Fruit fly (Drosophila melanogaster) whole organism, embryonic: ENCODE measurements around the gene Ras85D.
A peak's percentile ranks its signal among the peaks of the same experiment; 100 is the strongest.

ENCODE experiments used
- ATbp ChIP-seq: fragments of 200-800 bp; sonication (Bioruptor generic); optimal IDR thresholded peaks from 2 replicates; lab custom pipeline; 2017; ENCODE audit warnings: missing biosample characterization, mild to moderate bottlenecking, missing genetic modification characterization, missing genetic modification reagents
- Atf6 ChIP-seq: fragments of 200-800 bp; sonication (Bioruptor generic); IDR thresholded peaks from 2 replicates; pipeline ENCODE4 v1.3.6; 2022; ENCODE audit warnings: missing biosample characterization, missing genetic modification characterization
- B-H2 ChIP-seq: fragments of 200-800 bp; sonication (Bioruptor generic); optimal IDR thresholded peaks from 2 replicates; lab custom pipeline; 2018; ENCODE audit warnings: missing biosample characterization, mild to moderate bottlenecking, missing genetic modification characterization
- Bteb2 ChIP-seq: fragments of 200-800 bp; sonication (Bioruptor generic); optimal IDR thresholded peaks from 2 replicates; lab custom pipeline; 2016; ENCODE audit warnings: missing biosample characterization, missing genetic modification characterization
- CG12155 ChIP-seq: fragments of 200-800 bp; sonication (Bioruptor generic); optimal IDR thresholded peaks from 3 replicates; lab custom pipeline; 2016; ENCODE audit warnings: missing biosample characterization, missing genetic modification characterization
- CG12391 ChIP-seq: fragments of 200-800 bp; sonication (Bioruptor generic); optimal IDR thresholded peaks from 3 replicates; lab custom pipeline; 2018; ENCODE audit warnings: missing biosample characterization, mild to moderate bottlenecking, missing genetic modification characterization, moderate library complexity
- CG12659 ChIP-seq: fragments of 200-800 bp; sonication (Bioruptor generic); optimal IDR thresholded peaks from 3 replicates; lab custom pipeline; 2017; ENCODE audit warnings: mild to moderate bottlenecking, missing biosample characterization, missing genetic modification reagents, missing genetic modification characterization
- CG13624 ChIP-seq: fragments of 200-800 bp; sonication (Bioruptor generic); optimal IDR thresholded peaks from 2 replicates; lab custom pipeline; 2016; ENCODE audit warnings: missing biosample characterization, missing genetic modification characterization
- CG15479 ChIP-seq: fragments of 200-800 bp; sonication (Bioruptor generic); optimal IDR thresholded peaks from 3 replicates; lab custom pipeline; 2019; ENCODE audit warnings: missing biosample characterization, mild to moderate bottlenecking, missing genetic modification characterization, moderate library complexity
- CG15514 ChIP-seq: fragments of 200-800 bp; sonication (Bioruptor generic); optimal IDR thresholded peaks from 3 replicates; lab custom pipeline; 2017; ENCODE audit warnings: missing biosample characterization, missing genetic modification characterization, mild to moderate bottlenecking, moderate library complexity, missing genetic modification reagents
- CG1603 ChIP-seq: fragments of 200-800 bp; sonication (Bioruptor generic); optimal IDR thresholded peaks from 2 replicates; lab custom pipeline; 2019; ENCODE audit warnings: missing biosample characterization, mild to moderate bottlenecking, missing genetic modification characterization, moderate library complexity
- CG16813 ChIP-seq: fragments of 200-800 bp; sonication (Bioruptor generic); IDR thresholded peaks from 3 replicates; pipeline ENCODE4 v1.3.6; 2022; ENCODE audit warnings: missing biosample characterization, missing genetic modification characterization; ENCODE audit not compliant: partially characterized antibody
- CG17612 ChIP-seq: fragments of 200-800 bp; sonication (Bioruptor generic); IDR thresholded peaks from 2 replicates; pipeline ENCODE4 v1.3.6; 2022; ENCODE audit warnings: missing biosample characterization, missing genetic modification characterization
- CG18011 ChIP-seq: fragments of 200-800 bp; sonication (Bioruptor generic); optimal IDR thresholded peaks from 2 replicates; lab custom pipeline; 2017; ENCODE audit warnings: missing biosample characterization, missing genetic modification characterization, mild to moderate bottlenecking, moderate library complexity, missing genotype
- CG18599 ChIP-seq: fragments of 200-800 bp; sonication (Bioruptor generic); optimal IDR thresholded peaks from 3 replicates; lab custom pipeline; 2017; ENCODE audit warnings: missing biosample characterization, missing genetic modification characterization, mild to moderate bottlenecking, moderate library complexity, missing genetic modification reagents
- CG31388 ChIP-seq: fragments of 200-800 bp; sonication (Bioruptor generic); optimal IDR thresholded peaks from 2 replicates; lab custom pipeline; 2016; ENCODE audit warnings: missing biosample characterization, missing genetic modification characterization
- CG4617 ChIP-seq: fragments of 200-800 bp; sonication (Bioruptor generic); optimal IDR thresholded peaks from 3 replicates; lab custom pipeline; 2016; ENCODE audit warnings: missing biosample characterization, missing genetic modification characterization, borderline replicate concordance
- CG7372 ChIP-seq: fragments of 200-800 bp; sonication (Bioruptor generic); IDR thresholded peaks from 2 replicates; pipeline ENCODE4 v1.3.6; 2022; ENCODE audit warnings: missing biosample characterization, missing genetic modification characterization
- CG7786 ChIP-seq: fragments of 200-800 bp; sonication (Bioruptor generic); optimal IDR thresholded peaks from 2 replicates; lab custom pipeline; 2016; ENCODE audit warnings: missing biosample characterization, missing genetic modification characterization
- CG7987 ChIP-seq: fragments of 200-800 bp; sonication (Bioruptor generic); optimal IDR thresholded peaks from 2 replicates; lab custom pipeline; 2018; ENCODE audit warnings: missing biosample characterization, mild to moderate bottlenecking, missing genetic modification characterization, moderate library complexity
- CG8924 ChIP-seq: fragments of 200-800 bp; optimal IDR thresholded peaks from 3 replicates; lab custom pipeline; 2019; ENCODE audit warnings: missing biosample characterization, mild to moderate bottlenecking, missing genetic modification characterization, moderate library complexity
- CoRest ChIP-seq: fragments of 200-800 bp; sonication (Bioruptor generic); optimal IDR thresholded peaks from 3 replicates; lab custom pipeline; 2018; ENCODE audit warnings: missing biosample characterization, mild to moderate bottlenecking, missing genetic modification characterization, moderate library complexity
- Dp ChIP-seq: fragments of 200-800 bp; sonication (Bioruptor generic); optimal IDR thresholded peaks from 2 replicates; lab custom pipeline; 2018; ENCODE audit warnings: missing biosample characterization, mild to moderate bottlenecking, missing genetic modification characterization, moderate library complexity
- HLH54F ChIP-seq: fragments of 200-800 bp; sonication (Bioruptor generic); optimal IDR thresholded peaks from 3 replicates; lab custom pipeline; 2016; ENCODE audit warnings: missing biosample characterization, missing genetic modification characterization
- MESR4 ChIP-seq: fragments of 200-800 bp; sonication (Bioruptor generic); optimal IDR thresholded peaks from 2 replicates; lab custom pipeline; 2018; ENCODE audit warnings: missing biosample characterization, mild to moderate bottlenecking, missing genetic modification characterization, moderate library complexity
- Med ChIP-seq: fragments of 200-800 bp; sonication (Bioruptor generic); peaks from one replicate; lab custom pipeline; 2016; ENCODE audit warnings: missing biosample characterization, missing genetic modification characterization, mild to moderate bottlenecking, inconsistent platforms, moderate library complexity
- Pdp1 ChIP-seq, 2 experiments: fragments of 200-800 bp; sonication (Bioruptor generic); optimal IDR thresholded peaks; 3 replicates each; lab custom pipeline; 2016; ENCODE audit warnings: missing biosample characterization in 2 of 2, missing genetic modification characterization in 2 of 2, mild to moderate bottlenecking in 1 of 2, moderate library complexity in 1 of 2
- Sin3A ChIP-seq: fragments of >200 bp; optimal IDR thresholded peaks from 2 replicates; lab custom pipeline; 2018
- Sry-δ ChIP-seq: fragments of 200-800 bp; sonication (Bioruptor generic); optimal IDR thresholded peaks from 2 replicates; lab custom pipeline; 2016; ENCODE audit warnings: missing biosample characterization, missing genetic modification characterization
- Ssrp ChIP-seq: fragments of 200-800 bp; sonication (Bioruptor generic); optimal IDR thresholded peaks from 2 replicates; lab custom pipeline; 2018; ENCODE audit warnings: missing biosample characterization, mild to moderate bottlenecking, missing genetic modification characterization, moderate library complexity
- Tbp ChIP-seq: fragments of >200 bp; optimal IDR thresholded peaks from 2 replicates; lab custom pipeline; 2018; ENCODE audit warnings: missing biosample characterization, missing genetic modification characterization
- Xbp1 ChIP-seq: fragments of 200-800 bp; sonication (Bioruptor generic); optimal IDR thresholded peaks from 3 replicates; lab custom pipeline; 2016; ENCODE audit warnings: missing biosample characterization, mild to moderate bottlenecking, missing genetic modification characterization
- ase ChIP-seq: fragments of 200-800 bp; sonication (Bioruptor generic); IDR thresholded peaks from 3 replicates; pipeline ENCODE4 v1.3.6; 2022; ENCODE audit warnings: missing biosample characterization, missing genetic modification characterization
- chif ChIP-seq, 2 experiments: fragments of 200-800 bp; sonication (Bioruptor generic); optimal IDR thresholded peaks; 3 replicates each; lab custom pipeline; 2016; ENCODE audit warnings: missing biosample characterization in 2 of 2, missing genetic modification characterization in 2 of 2
- crc ChIP-seq: fragments of 200-800 bp; sonication (Bioruptor generic); optimal IDR thresholded peaks from 2 replicates; lab custom pipeline; 2016; ENCODE audit warnings: missing biosample characterization, missing genetic modification characterization
- dm ChIP-seq: fragments of 200-800 bp; sonication (Bioruptor generic); optimal IDR thresholded peaks from 3 replicates; lab custom pipeline; 2016; ENCODE audit warnings: missing biosample characterization, missing genetic modification characterization
- dmrt11E ChIP-seq: fragments of 200-800 bp; sonication (Bioruptor generic); optimal IDR thresholded peaks from 3 replicates; lab custom pipeline; 2018; ENCODE audit warnings: missing biosample characterization, mild to moderate bottlenecking, missing genetic modification characterization, moderate library complexity
- her ChIP-seq: fragments of 200-800 bp; sonication (Bioruptor generic); optimal IDR thresholded peaks from 2 replicates; lab custom pipeline; 2016; ENCODE audit warnings: missing biosample characterization, missing genetic modification characterization
- lbe ChIP-seq: fragments of 200-800 bp; sonication (Bioruptor generic); optimal IDR thresholded peaks from 2 replicates; lab custom pipeline; 2016; ENCODE audit warnings: missing biosample characterization, mild to moderate bottlenecking, missing genetic modification characterization
- lmd ChIP-seq: fragments of 200-800 bp; sonication (Bioruptor generic); IDR thresholded peaks from 2 replicates; pipeline ENCODE4 v1.3.6; 2022; ENCODE audit warnings: missing biosample characterization, missing genetic modification characterization
- nerfin-1 ChIP-seq: fragments of 200-800 bp; sonication (Bioruptor generic); optimal IDR thresholded peaks from 3 replicates; lab custom pipeline; 2019; ENCODE audit warnings: missing biosample characterization, mild to moderate bottlenecking, missing genetic modification characterization, moderate library complexity
- nmo ChIP-seq: fragments of 200-800 bp; sonication (Bioruptor generic); optimal IDR thresholded peaks from 2 replicates; lab custom pipeline; 2018; ENCODE audit warnings: missing biosample characterization, mild to moderate bottlenecking, missing genetic modification characterization, moderate library complexity
- onecut ChIP-seq: fragments of 200-800 bp; sonication (Bioruptor generic); IDR thresholded peaks from 2 replicates; pipeline ENCODE4 v1.3.6; 2022; ENCODE audit warnings: missing biosample characterization, missing genetic modification characterization
- pfk ChIP-seq: fragments of 200-800 bp; sonication (Bioruptor generic); optimal IDR thresholded peaks from 2 replicates; lab custom pipeline; 2018; ENCODE audit warnings: missing biosample characterization, mild to moderate bottlenecking, missing genetic modification characterization, moderate library complexity
- psq ChIP-seq: fragments of 200-800 bp; sonication (Bioruptor generic); optimal IDR thresholded peaks from 2 replicates; lab custom pipeline; 2017; ENCODE audit warnings: missing biosample characterization, missing genetic modification characterization
- pzg ChIP-seq: fragments of 200-800 bp; sonication (Bioruptor generic); optimal IDR thresholded peaks from 3 replicates; lab custom pipeline; 2018; ENCODE audit warnings: missing biosample characterization, mild to moderate bottlenecking, missing genetic modification characterization, moderate library complexity
- ro ChIP-seq: fragments of 200-800 bp; sonication (Bioruptor generic); IDR thresholded peaks from 2 replicates; pipeline ENCODE4 v1.3.6; 2022; ENCODE audit warnings: missing biosample characterization, missing genetic modification characterization
- sd ChIP-seq: fragments of 200-800 bp; sonication (Bioruptor generic); optimal IDR thresholded peaks from 3 replicates; lab custom pipeline; 2018; ENCODE audit warnings: missing biosample characterization, mild to moderate bottlenecking, missing genetic modification characterization, moderate library complexity
- unc-4 ChIP-seq: fragments of 200-800 bp; sonication (Bioruptor generic); IDR thresholded peaks from 2 replicates; pipeline ENCODE4 v1.3.6; 2022; ENCODE audit warnings: missing biosample characterization, missing genetic modification characterization; ENCODE audit not compliant: partially characterized antibody
- wor ChIP-seq: fragments of 200-800 bp; sonication (Bioruptor generic); IDR thresholded peaks from 2 replicates; pipeline ENCODE4 v1.3.6; 2022; ENCODE audit warnings: missing biosample characterization, missing genetic modification characterization

The Ras85D gene

dm6 chr3R:9510070-9510518 is 2.8 kb downstream of the Ras85D start, which contains the start of gene rump:
rump (minus strand) TSS chr3R:9510324.
- TF ChIP-seq nmo (GFP tag; lab: Kevin White, UChicago) = peak; percentile 46
- no peak for TF ChIP-seq CG17612 (GFP tag; lab: Robert Waterston, UW)
- peak; percentile 98 for TF ChIP-seq Sry-δ
- peak; percentile 2 for TF ChIP-seq CG15479 (GFP tag; lab: Kevin White, UChicago)
- no peak for TF ChIP-seq Atf6 (GFP tag; lab: Robert Waterston, UW)
- peak; percentile 2 for TF ChIP-seq Tbp (GFP tag; lab: Kevin White, UChicago)
- peak; percentile 99 for TF ChIP-seq Dp (GFP tag; lab: Kevin White, UChicago)
- TF ChIP-seq Med = peak; percentile 92
- no peak for TF ChIP-seq chif (GFP tag; optimal IDR thresholded peaks at IDR 0.05; lab: Kevin White, UChicago)
- TF ChIP-seq CG12391 (tag; lab: Kevin White, UChicago) = peak; percentile 7
- no peak for TF ChIP-seq CG18599 (GFP tag; lab: Kevin White, UChicago)
- TF ChIP-seq Sin3A = peak; percentile 56
- TF ChIP-seq CG1603 (tag; lab: Kevin White, UChicago) = peak; percentile 73
- no peak for TF ChIP-seq CG18011 (GFP tag; lab: Kevin White, UChicago)
- TF ChIP-seq pfk = no peak
- TF ChIP-seq CG15514 (GFP tag; lab: Kevin White, UChicago) = peak; percentile 58
- TF ChIP-seq CoRest = peak; percentile 16
- TF ChIP-seq sd (tag; lab: Kevin White, UChicago) = peak; percentile 60
- TF ChIP-seq onecut (GFP tag; lab: Robert Waterston, UW) = peak; percentile 51; the same call in 1 of the 2 replicates
- TF ChIP-seq wor = no peak
- TF ChIP-seq nerfin-1 (tag; lab: Kevin White, UChicago) = peak; percentile 5
- peak; percentile 94 for TF ChIP-seq MESR4
- TF ChIP-seq unc-4 (GFP tag; lab: Robert Waterston, UW) = no peak
- TF ChIP-seq ro (GFP tag; lab: Robert Waterston, UW) = no peak
- TF ChIP-seq lbe (GFP tag; lab: Kevin White, UChicago) = peak; percentile 52
- no peak for TF ChIP-seq CG7987
- no peak for TF ChIP-seq ATbp (GFP tag; lab: Kevin White, UChicago)
- no peak for TF ChIP-seq lmd
- TF ChIP-seq crc (GFP tag; lab: Kevin White, UChicago) = no peak
- TF ChIP-seq pzg = peak; percentile 95
- no peak for TF ChIP-seq CG12155 (GFP tag; lab: Kevin White, UChicago)
- peak; percentile 26 for TF ChIP-seq B-H2 (GFP tag; lab: Kevin White, UChicago)
- TF ChIP-seq her (GFP tag; lab: Kevin White, UChicago) = peak; percentile 8
- TF ChIP-seq psq = no peak
- no peak for TF ChIP-seq HLH54F (GFP tag; lab: Kevin White, UChicago)
- TF ChIP-seq CG4617 (GFP tag; lab: Kevin White, UChicago) = peak; percentile 73
- TF ChIP-seq dm (GFP tag; lab: Kevin White, UChicago) = no peak
- TF ChIP-seq ase (GFP tag; lab: Robert Waterston, UW) = no peak
- TF ChIP-seq CG7786 (GFP tag; lab: Kevin White, UChicago) = peak; percentile 32
- peak; percentile 48 for TF ChIP-seq CG13624 (GFP tag; lab: Kevin White, UChicago)
- TF ChIP-seq Xbp1 (GFP tag; lab: Kevin White, UChicago) = peak; percentile 8
- no peak for TF ChIP-seq Bteb2 (GFP tag; lab: Kevin White, UChicago)
- no peak for TF ChIP-seq CG16813
- TF ChIP-seq CG8924 (tag; lab: Kevin White, UChicago) = peak; percentile 17
- TF ChIP-seq dmrt11E = no peak
- TF ChIP-seq Pdp1 (GFP tag; optimal IDR thresholded peaks at IDR 0.05; lab: Kevin White, UChicago) = peak in 1 of 2 experiments; percentile 29
- TF ChIP-seq CG12659 = peak; percentile 80
- no peak for TF ChIP-seq CG7372
- TF ChIP-seq CG31388 (GFP tag; lab: Kevin White, UChicago) = no peak
- no peak for TF ChIP-seq Ssrp (tag; lab: Kevin White, UChicago)
